Fruit fly (Drosophila melanogaster): ENCODE results near the gene Ns3.
A peak's percentile ranks its signal among the peaks of the same experiment; 100 is the strongest.

The Ns3 gene

DNA sequence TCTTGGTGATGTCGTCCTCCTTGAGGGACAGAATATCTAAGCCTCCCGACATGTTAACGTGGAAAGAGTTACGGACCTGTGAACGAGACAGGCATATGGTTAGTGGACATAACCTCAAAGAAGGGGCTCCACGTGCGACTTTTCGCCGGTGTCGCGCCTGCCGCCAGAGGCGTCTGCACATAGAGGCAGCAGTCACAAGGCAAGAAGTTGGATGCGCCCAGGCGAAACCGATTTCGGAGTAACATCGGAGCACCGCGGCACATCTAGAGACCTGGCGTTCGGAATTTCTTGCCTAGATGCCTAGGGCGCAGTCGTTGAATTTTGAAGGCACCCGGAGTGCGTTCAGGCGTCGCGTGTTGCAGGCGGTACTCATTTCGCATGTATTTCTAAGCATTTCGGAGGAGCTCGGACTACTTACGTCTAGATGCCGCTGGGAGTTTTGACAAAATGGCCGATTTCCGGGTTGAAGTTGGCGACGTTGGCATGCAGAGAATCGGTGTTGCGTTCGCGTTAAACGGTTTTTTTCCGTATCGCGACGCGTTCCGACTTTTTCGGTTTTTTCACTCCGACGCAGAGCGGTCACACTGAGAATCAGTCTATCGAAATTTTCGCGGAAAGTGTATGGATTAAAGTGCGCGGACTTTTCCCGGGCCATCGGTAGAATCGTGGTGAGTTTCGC, 19.0 kb upstream of the Ns3 start, which contains the start of the genes sta and inc (continued):
- peak; percentile 60 for TF ChIP-seq CG10274 (GFP tag; optimal IDR thresholded peaks at IDR 0.05)
- no peak for TF ChIP-seq dati (GFP tag; IDR thresholded peaks at IDR 0.05)
- TF ChIP-seq Tbp (GFP tag; optimal IDR thresholded peaks at IDR 0.05), result no peak
- peak; percentile 44 for TF ChIP-seq sna (GFP tag; IDR thresholded peaks at IDR 0.05; ENCODE audit: partially characterized antibody)
- peak; percentile 80 for TF ChIP-seq CG18599 (GFP tag; optimal IDR thresholded peaks at IDR 0.05)
- peak; percentile 79 for TF ChIP-seq CrebB (tag; optimal IDR thresholded peaks at IDR 0.05)
- TF ChIP-seq CG34422 (GFP tag; IDR thresholded peaks at IDR 0.05), result peak; percentile 80; the same call in 2 of the 3 replicates
- TF ChIP-seq pita (GFP tag; optimal IDR thresholded peaks at IDR 0.05), result peak; percentile 44
- TF ChIP-seq CG6654 (GFP tag; optimal IDR thresholded peaks at IDR 0.05), result peak; percentile 12
- no peak for TF ChIP-seq CG11696 (GFP tag; IDR thresholded peaks at IDR 0.05)
- peak; percentile 67 for TF ChIP-seq Atf6 (GFP tag; IDR thresholded peaks at IDR 0.05)
- peak; percentile 84 for TF ChIP-seq Side (GFP tag; optimal IDR thresholded peaks at IDR 0.05)
- TF ChIP-seq wek (GFP tag; optimal IDR thresholded peaks at IDR 0.05), result peak; percentile 76
- TF ChIP-seq lab (GFP tag; optimal IDR thresholded peaks at IDR 0.05), result peak; percentile 92
- TF ChIP-seq NFAT (GFP tag; IDR thresholded peaks at IDR 0.05), result peak; percentile 58; the same call in 1 of the 2 replicates
- TF ChIP-seq dan (GFP tag; IDR thresholded peaks at IDR 0.05), result no peak
- peak; percentile 58 for TF ChIP-seq sim (GFP tag; IDR thresholded peaks at IDR 0.05)
- TF ChIP-seq CG2129 (GFP tag; IDR thresholded peaks at IDR 0.05; ENCODE audit: partially characterized antibody), result no peak
- peak; percentile 53 for TF ChIP-seq Hr51 (GFP tag; optimal IDR thresholded peaks at IDR 0.05)
- peak; percentile 49 for TF ChIP-seq CG33557 (GFP tag; optimal IDR thresholded peaks at IDR 0.05)
- peak; percentile 5 for TF ChIP-seq CG18476 (GFP tag; optimal IDR thresholded peaks at IDR 0.05)
- TF ChIP-seq odd (GFP tag; optimal IDR thresholded peaks at IDR 0.05), result peak; percentile 69
- TF ChIP-seq Sox100B (GFP tag; optimal IDR thresholded peaks at IDR 0.05), result no peak
- 0 out of 3 replicates have a peak, but pooled peaks have one; percentile 30 for TF ChIP-seq CG14050 (GFP tag; IDR thresholded peaks at IDR 0.05)
- peak; percentile 32; the same call in 1 of the 2 replicates for TF ChIP-seq CG16779 (GFP tag; IDR thresholded peaks at IDR 0.05)
- TF ChIP-seq CG10431 (GFP tag; optimal IDR thresholded peaks at IDR 0.05), result peak; percentile 91
- TF ChIP-seq CG9817 (tag; optimal IDR thresholded peaks at IDR 0.05), result peak; percentile 52
- peak; percentile 34 for TF ChIP-seq CG12155 (GFP tag; optimal IDR thresholded peaks at IDR 0.05)
- TF ChIP-seq Sry-β (GFP tag; optimal IDR thresholded peaks at IDR 0.05), result peak; percentile 11
- TF ChIP-seq Xrp1 (GFP tag; IDR thresholded peaks at IDR 0.05), result no peak
- peak; percentile 66 for TF ChIP-seq p53 (GFP tag; optimal IDR thresholded peaks at IDR 0.05)
- peak; percentile 87 for TF ChIP-seq HHEX (GFP tag; optimal IDR thresholded peaks at IDR 0.05)
- no peak for TF ChIP-seq danr (GFP tag; IDR thresholded peaks at IDR 0.05)
- TF ChIP-seq CG11723 (GFP tag; optimal IDR thresholded peaks at IDR 0.05), result peak; percentile 66
- TF ChIP-seq HLH54F (GFP tag; optimal IDR thresholded peaks at IDR 0.05), result peak; percentile 28
- peak; percentile 78 for TF ChIP-seq Myb (GFP tag; optimal IDR thresholded peaks at IDR 0.05)
- TF ChIP-seq grn (GFP tag; optimal IDR thresholded peaks at IDR 0.05), result peak; percentile 11
- TF ChIP-seq zen (tag; optimal IDR thresholded peaks at IDR 0.05), result peak; percentile 31
- peak; percentile 63 for TF ChIP-seq CG18262 (tag; optimal IDR thresholded peaks at IDR 0.05)
- TF ChIP-seq CG4424 (GFP tag; optimal IDR thresholded peaks at IDR 0.05), result peak; percentile 55
- TF ChIP-seq Trl (optimal IDR thresholded peaks at IDR 0.05), result no peak
- TF ChIP-seq Trl (GFP tag; optimal IDR thresholded peaks at IDR 0.05), result peak; percentile 63
- TF ChIP-seq CG1832 (GFP tag; optimal IDR thresholded peaks at IDR 0.05), result no peak
- TF ChIP-seq dm (GFP tag; optimal IDR thresholded peaks at IDR 0.05), result peak; percentile 90
- no peak for TF ChIP-seq prd (optimal IDR thresholded peaks at IDR 0.05)
- TF ChIP-seq prd (GFP tag; IDR thresholded peaks at IDR 0.05), result 0 out of 3 replicates have a peak, but pooled peaks have one; percentile 40
- TF ChIP-seq Dfd (GFP tag; optimal IDR thresholded peaks at IDR 0.05), result no peak
- no peak for TF ChIP-seq CG10959 (GFP tag; IDR thresholded peaks at IDR 0.05)
- no peak for TF ChIP-seq toy (GFP tag; IDR thresholded peaks at IDR 0.05)
- TF ChIP-seq CG1602 (GFP tag; optimal IDR thresholded peaks at IDR 0.05), result no peak

Measured in whole organism, embryonic.